Fruit fly (Drosophila melanogaster): ENCODE data around the gene RanBP3.
A peak's percentile ranks its signal among the peaks of the same experiment; 100 is the strongest.

RanBP3 gene

dm6 chr3R:23725711-23726349 lies 26.8 kb downstream of the RanBP3 start (continued):
- no peak for TF ChIP-seq amos (GFP tag; IDR thresholded peaks at IDR 0.05; ENCODE audit: partially characterized antibody)
- no peak for TF ChIP-seq CG6175 (GFP tag; IDR thresholded peaks at IDR 0.05)
- no peak for TF ChIP-seq CG11456 (GFP tag; IDR thresholded peaks at IDR 0.05)
- no peak for TF ChIP-seq CG18476 (GFP tag; optimal IDR thresholded peaks at IDR 0.05)
- no peak for TF ChIP-seq Opbp (GFP tag; IDR thresholded peaks at IDR 0.05; ENCODE audit: partially characterized antibody)
- no peak for TF ChIP-seq prd (optimal IDR thresholded peaks at IDR 0.05)
- no peak for TF ChIP-seq prd (GFP tag; IDR thresholded peaks at IDR 0.05)
- TF ChIP-seq schlank (tag; optimal IDR thresholded peaks at IDR 0.05): no peak
- no peak for TF ChIP-seq bcd (GFP tag; optimal IDR thresholded peaks at IDR 0.05)
- TF ChIP-seq CG10654 (GFP tag; optimal IDR thresholded peaks at IDR 0.05): no peak
- TF ChIP-seq abd-A (tag; optimal IDR thresholded peaks at IDR 0.05): peak; percentile 71
- no peak for TF ChIP-seq CG6654 (GFP tag; optimal IDR thresholded peaks at IDR 0.05)
- TF ChIP-seq twi (tag; optimal IDR thresholded peaks at IDR 0.05): no peak
- no peak for TF ChIP-seq dimm (GFP tag; IDR thresholded peaks at IDR 0.05)
- no peak for TF ChIP-seq Taf1 (GFP tag; IDR thresholded peaks at IDR 0.05)
- no peak for TF ChIP-seq CG30431 (GFP tag; optimal IDR thresholded peaks at IDR 0.05)
- TF ChIP-seq ro (GFP tag; IDR thresholded peaks at IDR 0.05): no peak
- TF ChIP-seq Mes4 (GFP tag; optimal IDR thresholded peaks at IDR 0.05): no peak
- no peak for TF ChIP-seq hbn (GFP tag; IDR thresholded peaks at IDR 0.05; ENCODE audit: partially characterized antibody)
- TF ChIP-seq gsb-n (tag; optimal IDR thresholded peaks at IDR 0.05): no peak
- TF ChIP-seq Gsc (GFP tag; IDR thresholded peaks at IDR 0.05): no peak
- no peak for TF ChIP-seq br (optimal IDR thresholded peaks at IDR 0.05)
- no peak for TF ChIP-seq mam (GFP tag; optimal IDR thresholded peaks at IDR 0.05)
- no peak for TF ChIP-seq Fer2 (tag; optimal IDR thresholded peaks at IDR 0.05)
- TF ChIP-seq bbx (GFP tag; IDR thresholded peaks at IDR 0.05; ENCODE audit: partially characterized antibody): no peak
- no peak for TF ChIP-seq Sin3A (optimal IDR thresholded peaks at IDR 0.05)
- no peak for TF ChIP-seq ap (GFP tag; IDR thresholded peaks at IDR 0.05)
- TF ChIP-seq bsh (GFP tag; optimal IDR thresholded peaks at IDR 0.05): no peak
- TF ChIP-seq CG31224 (GFP tag; IDR thresholded peaks at IDR 0.05): peak; percentile 100
- no peak for TF ChIP-seq wdn (GFP tag; IDR thresholded peaks at IDR 0.05)
- no peak for TF ChIP-seq hth (optimal IDR thresholded peaks at IDR 0.05)
- no peak for TF ChIP-seq dan (GFP tag; IDR thresholded peaks at IDR 0.05)
- no peak for TF ChIP-seq caup (GFP tag; optimal IDR thresholded peaks at IDR 0.05; ENCODE audit: severe bottlenecking)
- TF ChIP-seq tx (GFP tag; optimal IDR thresholded peaks at IDR 0.05): no peak
- TF ChIP-seq CG15696 (tag; optimal IDR thresholded peaks at IDR 0.05): no peak
- no peak for TF ChIP-seq hb (GFP tag; IDR thresholded peaks at IDR 0.05; ENCODE audit: partially characterized antibody)
- TF ChIP-seq CG34422 (GFP tag; IDR thresholded peaks at IDR 0.05): no peak
- no peak for TF ChIP-seq CG5245 (GFP tag; optimal IDR thresholded peaks at IDR 0.05)
- TF ChIP-seq Hr78 (GFP tag; optimal IDR thresholded peaks at IDR 0.05): no peak
- no peak for TF ChIP-seq crol (GFP tag; IDR thresholded peaks at IDR 0.05)
- TF ChIP-seq danr (GFP tag; IDR thresholded peaks at IDR 0.05): no peak
- TF ChIP-seq CG7271 (tag; optimal IDR thresholded peaks at IDR 0.05): no peak
- TF ChIP-seq Side (GFP tag; optimal IDR thresholded peaks at IDR 0.05): no peak
- TF ChIP-seq sc (optimal IDR thresholded peaks at IDR 0.05): no peak
- TF ChIP-seq sc (GFP tag; optimal IDR thresholded peaks at IDR 0.05): peak; percentile 1
- TF ChIP-seq CG13894 (tag; optimal IDR thresholded peaks at IDR 0.05): peak; percentile 93
- TF ChIP-seq CG11398 (GFP tag; optimal IDR thresholded peaks at IDR 0.05): no peak
- peak; percentile 50; the same call in 2 of the 3 replicates for TF ChIP-seq ci (GFP tag; IDR thresholded peaks at IDR 0.05)
- peak; percentile 46 for TF ChIP-seq CG2678 (tag; optimal IDR thresholded peaks at IDR 0.05)
- no peak for TF ChIP-seq CG1024 (GFP tag; IDR thresholded peaks at IDR 0.05)
- TF ChIP-seq CG10209 (GFP tag; optimal IDR thresholded peaks at IDR 0.05): no peak
- TF ChIP-seq CG12219 (GFP tag; optimal IDR thresholded peaks at IDR 0.05): no peak
